Fruit fly (Drosophila melanogaster): ENCODE measurements around the gene CG43376.

The CG43376 gene

dm6 chr2L:13778648-13779047, 4.9 kb downstream of the CG43376 start (continued):
- TF ChIP-seq Hmr (GFP tag; optimal IDR thresholded peaks at IDR 0.05) (peak; percentile 77), Dp (GFP tag; optimal IDR thresholded peaks at IDR 0.05) (no peak), D (optimal IDR thresholded peaks at IDR 0.05) (no peak), D (GFP tag; optimal IDR thresholded peaks at IDR 0.05) (peak; percentile 1), seq (GFP tag; IDR thresholded peaks at IDR 0.05) (0 out of 2 replicates have a peak, but pooled peaks have one; percentile 46), Elba2 (GFP tag; optimal IDR thresholded peaks at IDR 0.05) (no peak), Ets97D (GFP tag; optimal IDR thresholded peaks at IDR 0.05) (peak; percentile 24), pho (GFP tag; optimal IDR thresholded peaks at IDR 0.05) (peak; percentile 68), CG12299 (tag; optimal IDR thresholded peaks at IDR 0.05) (peak; percentile 17), Xrp1 (GFP tag; IDR thresholded peaks at IDR 0.05) (no peak), otp (GFP tag; IDR thresholded peaks at IDR 0.05) (no peak), CG15514 (GFP tag; optimal IDR thresholded peaks at IDR 0.05) (peak; percentile 10), CG2678 (tag; optimal IDR thresholded peaks at IDR 0.05) (peak; percentile 76), CG11560 (tag; IDR thresholded peaks at IDR 0.05) (peak; percentile 54; the same call in 2 of the 3 replicates), zen2 (GFP tag; IDR thresholded peaks at IDR 0.05; ENCODE audit: partially characterized antibody) (no peak), D19B (GFP tag; optimal IDR thresholded peaks at IDR 0.05) (peak; percentile 9), br (optimal IDR thresholded peaks at IDR 0.05) (no peak), pan (optimal IDR thresholded peaks at IDR 0.05) (no peak), pan (GFP tag; optimal IDR thresholded peaks at IDR 0.05 in 1 of 2, IDR thresholded peaks at IDR 0.05 in 1 of 2) (peak in 1 of 2 experiments; percentile 47), Mes4 (GFP tag; optimal IDR thresholded peaks at IDR 0.05) (peak; percentile 6), tgo (GFP tag; IDR thresholded peaks at IDR 0.05) (0 out of 3 replicates have a peak, but pooled peaks have one; percentile 24), CG12071 (GFP tag; optimal IDR thresholded peaks at IDR 0.05) (no peak), aop (GFP tag; IDR thresholded peaks at IDR 0.05) (no peak), HHEX (GFP tag; optimal IDR thresholded peaks at IDR 0.05) (peak; percentile 54), org-1 (GFP tag; optimal IDR thresholded peaks at IDR 0.05) (peak; percentile 66), chn (GFP tag; optimal IDR thresholded peaks at IDR 0.05) (peak; percentile 18), odd (GFP tag; optimal IDR thresholded peaks at IDR 0.05) (peak; percentile 47), pnt (GFP tag; optimal IDR thresholded peaks at IDR 0.05) (peak; percentile 12), sd (tag; optimal IDR thresholded peaks at IDR 0.05) (no peak), Mrtf (GFP tag; IDR thresholded peaks at IDR 0.05) (0 out of 3 replicates have a peak, but pooled peaks have one; percentile 34), CG12219 (GFP tag; optimal IDR thresholded peaks at IDR 0.05) (no peak), lmd (GFP tag; IDR thresholded peaks at IDR 0.05) (peak; percentile 66), dmrt11E (tag; optimal IDR thresholded peaks at IDR 0.05) (no peak), CG10431 (GFP tag; optimal IDR thresholded peaks at IDR 0.05) (peak; percentile 30), CG6175 (GFP tag; IDR thresholded peaks at IDR 0.05) (no peak), vfl (GFP tag; optimal IDR thresholded peaks at IDR 0.05) (no peak), repo (GFP tag; optimal IDR thresholded peaks at IDR 0.05) (peak; percentile 23), CG13123 (GFP tag; optimal IDR thresholded peaks at IDR 0.05) (no peak), Pdp1 (GFP tag; optimal IDR thresholded peaks at IDR 0.05) (peak; percentile 39 to 54), gce (GFP tag; IDR thresholded peaks at IDR 0.05) (0 out of 3 replicates have a peak, but pooled peaks have one; percentile 15), CG6791 (GFP tag; IDR thresholded peaks at IDR 0.05; ENCODE audit: partially characterized antibody) (no peak), eyg (GFP tag; optimal IDR thresholded peaks at IDR 0.05) (peak; percentile 54), run (tag; optimal IDR thresholded peaks at IDR 0.05) (peak; percentile 59), CG2129 (GFP tag; IDR thresholded peaks at IDR 0.05; ENCODE audit: partially characterized antibody) (no peak), Meics (GFP tag; optimal IDR thresholded peaks at IDR 0.05) (peak; percentile 47), grau (tag; optimal IDR thresholded peaks at IDR 0.05) (peak; percentile 80), CG12104 (GFP tag; optimal IDR thresholded peaks at IDR 0.05) (peak; percentile 51), C15 (GFP tag; IDR thresholded peaks at IDR 0.05) (no peak), CG33557 (GFP tag; optimal IDR thresholded peaks at IDR 0.05) (no peak), slou (GFP tag; optimal IDR thresholded peaks at IDR 0.05) (peak; percentile 36), CG11247 (GFP tag; IDR thresholded peaks at IDR 0.05) (peak; percentile 47), Gsc (GFP tag; IDR thresholded peaks at IDR 0.05) (no peak)

Data from whole organism, embryonic.